Fruit fly (Drosophila melanogaster): ENCODE measurements around the gene yata.
A peak's percentile ranks its signal among the peaks of the same experiment; 100 is the strongest.

yata gene

dm6 chr3R:29802753-29803313 is 53.8 kb downstream of the yata start, which contains the start of the genes Etfb and CG7789 (continued):
- TF ChIP-seq Dek (tag; optimal IDR thresholded peaks at IDR 0.05): peak; percentile 79
- TF ChIP-seq HLH4C (GFP tag; IDR thresholded peaks at IDR 0.05; ENCODE audit: partially characterized antibody): peak; percentile 65
- no peak for TF ChIP-seq gcm (GFP tag; optimal IDR thresholded peaks at IDR 0.05)
- no peak for TF ChIP-seq CG6254 (GFP tag; optimal IDR thresholded peaks at IDR 0.05)
- 0 out of 2 replicates have a peak, but pooled peaks have one; percentile 34 for TF ChIP-seq danr (GFP tag; IDR thresholded peaks at IDR 0.05)
- TF ChIP-seq CG14710 (tag; optimal IDR thresholded peaks at IDR 0.05): peak; percentile 61
- TF ChIP-seq CG7786 (GFP tag; optimal IDR thresholded peaks at IDR 0.05): peak; percentile 80
- TF ChIP-seq CG9215 (GFP tag; IDR thresholded peaks at IDR 0.05): peak; percentile 75
- TF ChIP-seq Hand (GFP tag; optimal IDR thresholded peaks at IDR 0.05): no peak
- TF ChIP-seq CG6813 (GFP tag; optimal IDR thresholded peaks at IDR 0.05): no peak
- no peak for TF ChIP-seq CG7271 (tag; optimal IDR thresholded peaks at IDR 0.05)
- no peak for TF ChIP-seq Lpt (GFP tag; optimal IDR thresholded peaks at IDR 0.05)
- peak; percentile 58 for TF ChIP-seq Awh (GFP tag; IDR thresholded peaks at IDR 0.05)
- TF ChIP-seq jigr1 (GFP tag; IDR thresholded peaks at IDR 0.05): 0 out of 3 replicates have a peak, but pooled peaks have one; percentile 30
- peak; percentile 65 for TF ChIP-seq croc (GFP tag; conservative IDR thresholded peaks at IDR 0.05)
- no peak for TF ChIP-seq psq (GFP tag; optimal IDR thresholded peaks at IDR 0.05)
- no peak for TF ChIP-seq CG10147 (GFP tag; optimal IDR thresholded peaks at IDR 0.05)
- TF ChIP-seq CG34224 (GFP tag; IDR thresholded peaks at IDR 0.05; ENCODE audit: partially characterized antibody): peak; percentile 87
- peak; percentile 62 for TF ChIP-seq Oaz (GFP tag; IDR thresholded peaks at IDR 0.05)
- 0 out of 3 replicates have a peak, but pooled peaks have one; percentile 6 for TF ChIP-seq z (GFP tag; IDR thresholded peaks at IDR 0.05)
- no peak for TF ChIP-seq CG7745 (tag; optimal IDR thresholded peaks at IDR 0.05)
- TF ChIP-seq pzg (GFP tag; optimal IDR thresholded peaks at IDR 0.05): peak; percentile 76
- TF ChIP-seq CG4360 (GFP tag; IDR thresholded peaks at IDR 0.05): no peak
- TF ChIP-seq dmrt11E (tag; optimal IDR thresholded peaks at IDR 0.05): peak; percentile 53
- TF ChIP-seq Doc2 (GFP tag; IDR thresholded peaks at IDR 0.05): no peak
- peak; percentile 63 for TF ChIP-seq CG3163 (GFP tag; optimal IDR thresholded peaks at IDR 0.05)
- TF ChIP-seq CG1529 (GFP tag; optimal IDR thresholded peaks at IDR 0.05): no peak
- peak; percentile 83 for TF ChIP-seq Doc3 (GFP tag; IDR thresholded peaks at IDR 0.05; ENCODE audit: partially characterized antibody)
- peak; percentile 59 for TF ChIP-seq CG16815 (GFP tag; optimal IDR thresholded peaks at IDR 0.05)
- peak; percentile 93 for TF ChIP-seq CG13287 (GFP tag; IDR thresholded peaks at IDR 0.05; ENCODE audit: partially characterized antibody)
- no peak for TF ChIP-seq CG7987 (GFP tag; optimal IDR thresholded peaks at IDR 0.05)
- no peak for TF ChIP-seq gem (tag; optimal IDR thresholded peaks at IDR 0.05)
- TF ChIP-seq knrl (GFP tag; IDR thresholded peaks at IDR 0.05; ENCODE audit: partially characterized antibody): peak; percentile 85
- peak; percentile 45 for TF ChIP-seq CG10462 (GFP tag; optimal IDR thresholded peaks at IDR 0.05)
- TF ChIP-seq rib (GFP tag; IDR thresholded peaks at IDR 0.05): peak; percentile 75
- TF ChIP-seq CG31224 (GFP tag; IDR thresholded peaks at IDR 0.05): peak; percentile 77
- peak; percentile 6 for TF ChIP-seq tup (GFP tag; optimal IDR thresholded peaks at IDR 0.05)
- peak; percentile 53 for TF ChIP-seq CG2712 (tag; optimal IDR thresholded peaks at IDR 0.05)
- TF ChIP-seq prd (optimal IDR thresholded peaks at IDR 0.05): no peak
- peak; percentile 80 for TF ChIP-seq prd (GFP tag; IDR thresholded peaks at IDR 0.05)
- no peak; the same call in 1 of the 3 replicates for TF ChIP-seq CG17361 (GFP tag; IDR thresholded peaks at IDR 0.05)
- no peak for TF ChIP-seq CG31365 (tag; optimal IDR thresholded peaks at IDR 0.05)
- no peak for TF ChIP-seq dmrt99B (tag; optimal IDR thresholded peaks at IDR 0.05)
- peak; percentile 62 for TF ChIP-seq Oli (tag; optimal IDR thresholded peaks at IDR 0.05)
- TF ChIP-seq az2 (GFP tag; optimal IDR thresholded peaks at IDR 0.05): peak; percentile 65
- TF ChIP-seq Dll (GFP tag; IDR thresholded peaks at IDR 0.05; ENCODE audit: partially characterized antibody): peak; percentile 89
- TF ChIP-seq Antp (GFP tag; optimal IDR thresholded peaks at IDR 0.05): peak; percentile 82
- TF ChIP-seq NK7.1 (GFP tag; optimal IDR thresholded peaks at IDR 0.05): peak; percentile 55
- peak; percentile 80 for TF ChIP-seq NC2β (GFP tag; optimal IDR thresholded peaks at IDR 0.05)
- no peak for TF ChIP-seq ro (GFP tag; IDR thresholded peaks at IDR 0.05)

Measured in whole organism, embryonic.